Fruit fly (Drosophila melanogaster): ENCODE data around the gene r-l.

Gene r-l

dm6 chr3R:21059486-21060356 is 13.4 kb downstream of the r-l start:
- TF ChIP-seq toe (GFP tag; optimal IDR thresholded peaks at IDR 0.05): no peak
- no peak for TF ChIP-seq pad (GFP tag; optimal IDR thresholded peaks at IDR 0.05)
- no peak for TF ChIP-seq CG14711 (tag; optimal IDR thresholded peaks at IDR 0.05)
- no peak for TF ChIP-seq CG33017 (tag; optimal IDR thresholded peaks at IDR 0.05)
- no peak for TF ChIP-seq CG1620 (GFP tag; optimal IDR thresholded peaks at IDR 0.05)
- TF ChIP-seq CG5204 (GFP tag; optimal IDR thresholded peaks at IDR 0.05): no peak
- no peak for TF ChIP-seq Hr96 (GFP tag; optimal IDR thresholded peaks at IDR 0.05)
- no peak for TF ChIP-seq CG12768 (GFP tag; optimal IDR thresholded peaks at IDR 0.05)
- TF ChIP-seq Mnt (GFP tag; optimal IDR thresholded peaks at IDR 0.05): no peak
- no peak for TF ChIP-seq Crg-1 (GFP tag; optimal IDR thresholded peaks at IDR 0.05)
- no peak for TF ChIP-seq cnc (optimal IDR thresholded peaks at IDR 0.05)

dm6 chr3R:21057519-21057918 is 15.6 kb downstream of the r-l start:
- TF ChIP-seq CG33017 (tag; optimal IDR thresholded peaks at IDR 0.05): no peak
- no peak for TF ChIP-seq CG1620 (GFP tag; optimal IDR thresholded peaks at IDR 0.05)
- no peak for TF ChIP-seq Mnt (GFP tag; optimal IDR thresholded peaks at IDR 0.05)
- TF ChIP-seq toe (GFP tag; optimal IDR thresholded peaks at IDR 0.05): no peak
- no peak for TF ChIP-seq Clk (GFP tag; optimal IDR thresholded peaks at IDR 0.05)
- no peak for TF ChIP-seq CG11617 (GFP tag; optimal IDR thresholded peaks at IDR 0.05)
- TF ChIP-seq ovo (GFP tag; optimal IDR thresholded peaks at IDR 0.05): no peak
- TF ChIP-seq CG7045 (GFP tag; optimal IDR thresholded peaks at IDR 0.05): no peak
- no peak for TF ChIP-seq Hr96 (GFP tag; optimal IDR thresholded peaks at IDR 0.05)
- no peak for TF ChIP-seq tj (GFP tag; optimal IDR thresholded peaks at IDR 0.05)
- TF ChIP-seq cnc (optimal IDR thresholded peaks at IDR 0.05): no peak
- TF ChIP-seq CG12768 (GFP tag; optimal IDR thresholded peaks at IDR 0.05): no peak
- TF ChIP-seq cic (GFP tag; optimal IDR thresholded peaks at IDR 0.05): no peak
- TF ChIP-seq CG14711 (tag; optimal IDR thresholded peaks at IDR 0.05): no peak
- no peak for TF ChIP-seq CG5204 (GFP tag; optimal IDR thresholded peaks at IDR 0.05)
- no peak for TF ChIP-seq Crg-1 (GFP tag; optimal IDR thresholded peaks at IDR 0.05)
- TF ChIP-seq kay (GFP tag; ENCODE audit: borderline replicate concordance): no peak
- TF ChIP-seq pad (GFP tag; optimal IDR thresholded peaks at IDR 0.05): no peak

- TF ChIP-seq kay (GFP tag; ENCODE audit: borderline replicate concordance) (no peak), CG5204 (GFP tag; optimal IDR thresholded peaks at IDR 0.05) (no peak), cic (GFP tag; optimal IDR thresholded peaks at IDR 0.05) (no peak), CG7045 (GFP tag; optimal IDR thresholded peaks at IDR 0.05) (no peak), bab1 (GFP tag; optimal IDR thresholded peaks at IDR 0.05) (no peak), Mnt (GFP tag; optimal IDR thresholded peaks at IDR 0.05) (no peak), tj (GFP tag; optimal IDR thresholded peaks at IDR 0.05) (no peak), CG1620 (GFP tag; optimal IDR thresholded peaks at IDR 0.05) (no peak), cnc (optimal IDR thresholded peaks at IDR 0.05) (no peak), ovo (GFP tag; optimal IDR thresholded peaks at IDR 0.05) (no peak), CG33017 (tag; optimal IDR thresholded peaks at IDR 0.05) (no peak), toe (GFP tag; optimal IDR thresholded peaks at IDR 0.05) (no peak), CG11617 (GFP tag; optimal IDR thresholded peaks at IDR 0.05) (no peak), Hr96 (GFP tag; optimal IDR thresholded peaks at IDR 0.05) (no peak), pad (GFP tag; optimal IDR thresholded peaks at IDR 0.05) (no peak)
These were observed 22.2 kb downstream of the r-l start, which contains the start of gene Jhbp15 for dm6 chr3R:21050875-21051274. TSS of gene Jhbp15 (minus strand) at chr3R:21050975.

DNA sequence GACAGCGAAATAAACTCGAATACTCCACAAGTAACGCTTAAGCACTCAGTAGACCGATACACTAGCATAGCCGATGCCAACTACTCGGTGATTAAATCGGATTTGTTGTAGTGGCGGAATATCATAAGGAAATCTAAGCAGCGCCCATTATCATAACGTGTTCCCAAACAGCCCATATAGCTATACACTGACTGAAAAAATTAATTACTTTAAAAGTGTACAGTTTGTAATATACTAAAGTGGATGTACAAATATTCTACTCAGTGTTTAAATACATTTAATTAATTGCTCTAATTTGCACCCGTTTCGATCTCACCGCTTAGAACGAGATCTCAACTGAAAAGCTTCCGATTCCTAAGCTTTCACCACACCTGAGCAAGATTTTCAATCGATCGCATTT is 24.4 kb downstream of the r-l start, which contains the start of gene CG7079:
TSS of gene CG7079 (minus strand) at position 101 of the 400 bp plus-strand sequence.
- TF ChIP-seq Mnt (GFP tag; optimal IDR thresholded peaks at IDR 0.05): no peak
- TF ChIP-seq CG7045 (GFP tag; optimal IDR thresholded peaks at IDR 0.05): no peak

- TF ChIP-seq cic (GFP tag; optimal IDR thresholded peaks at IDR 0.05): no peak
- no peak for TF ChIP-seq Hr96 (GFP tag; optimal IDR thresholded peaks at IDR 0.05)
- TF ChIP-seq CG1620 (GFP tag; optimal IDR thresholded peaks at IDR 0.05): no peak
- no peak for TF ChIP-seq CG5204 (GFP tag; optimal IDR thresholded peaks at IDR 0.05)
- no peak for TF ChIP-seq CG14711 (tag; optimal IDR thresholded peaks at IDR 0.05)
- TF ChIP-seq CG7045 (GFP tag; optimal IDR thresholded peaks at IDR 0.05): no peak
- no peak for TF ChIP-seq bab1 (GFP tag; optimal IDR thresholded peaks at IDR 0.05)
These were observed 26.2 kb downstream of the r-l start, which contains the start of gene CG31207 for dm6 chr3R:21046927-21047326. TSS of gene CG31207 (minus strand) at chr3R:21047027.

DNA sequence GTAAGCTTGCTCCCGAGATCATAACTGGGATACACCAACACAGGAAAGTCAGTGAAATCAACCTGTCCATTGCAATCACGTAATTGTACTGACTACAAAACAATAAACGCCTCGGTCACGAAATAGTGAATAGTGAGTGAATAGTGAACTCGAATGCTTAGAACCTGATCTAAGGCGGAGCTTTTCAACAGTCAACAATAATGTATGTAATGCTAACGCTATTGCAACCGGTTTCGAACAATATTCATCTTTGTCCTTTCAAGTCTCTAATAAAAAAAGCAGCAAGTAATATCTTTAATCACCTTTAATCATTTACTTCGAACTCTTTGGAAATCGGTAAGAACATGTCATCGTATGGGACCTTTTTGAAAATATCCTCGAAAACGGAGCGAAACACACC is 27.4 kb downstream of the r-l start, which contains the start of gene CG31189:
TSS of gene CG31189 (minus strand) at position 101 of the 400 bp plus-strand sequence.
- TF ChIP-seq CG33017 (tag; optimal IDR thresholded peaks at IDR 0.05): no peak
- no peak for TF ChIP-seq ovo (GFP tag; optimal IDR thresholded peaks at IDR 0.05)
- no peak for TF ChIP-seq bab1 (GFP tag; optimal IDR thresholded peaks at IDR 0.05)
- TF ChIP-seq CG11617 (GFP tag; optimal IDR thresholded peaks at IDR 0.05): no peak
- no peak for TF ChIP-seq Crg-1 (GFP tag; optimal IDR thresholded peaks at IDR 0.05)
- no peak for TF ChIP-seq Mnt (GFP tag; optimal IDR thresholded peaks at IDR 0.05)
- no peak for TF ChIP-seq CG14711 (tag; optimal IDR thresholded peaks at IDR 0.05)
- TF ChIP-seq CG7045 (GFP tag; optimal IDR thresholded peaks at IDR 0.05): no peak
- no peak for TF ChIP-seq Clk (GFP tag; optimal IDR thresholded peaks at IDR 0.05)
- TF ChIP-seq cnc (optimal IDR thresholded peaks at IDR 0.05): no peak
- TF ChIP-seq Hr96 (GFP tag; optimal IDR thresholded peaks at IDR 0.05): no peak
- TF ChIP-seq cic (GFP tag; optimal IDR thresholded peaks at IDR 0.05): no peak
- no peak for TF ChIP-seq CG5204 (GFP tag; optimal IDR thresholded peaks at IDR 0.05)
- TF ChIP-seq toe (GFP tag; optimal IDR thresholded peaks at IDR 0.05): no peak
- no peak for TF ChIP-seq pad (GFP tag; optimal IDR thresholded peaks at IDR 0.05)
- TF ChIP-seq CG12768 (GFP tag; optimal IDR thresholded peaks at IDR 0.05): no peak
- TF ChIP-seq CG7101 (tag; optimal IDR thresholded peaks at IDR 0.05): no peak
- TF ChIP-seq kay (GFP tag; ENCODE audit: borderline replicate concordance): no peak
- no peak for TF ChIP-seq tj (GFP tag; optimal IDR thresholded peaks at IDR 0.05)
- TF ChIP-seq CG1620 (GFP tag; optimal IDR thresholded peaks at IDR 0.05): no peak
